Fruit fly (Drosophila melanogaster) S2 (cell line): Measurements from ENCODE around the gene CG34316.

Source experiments
- CG8478 ChIP-seq: fragments of >200 bp; optimal IDR thresholded peaks from 2 replicates; lab custom pipeline; 2018
- CTCF ChIP-seq, 2 experiments: fragments of >200 bp; optimal IDR thresholded peaks; 2 replicates each; lab custom pipeline; 2018

Gene CG34316

DNA sequence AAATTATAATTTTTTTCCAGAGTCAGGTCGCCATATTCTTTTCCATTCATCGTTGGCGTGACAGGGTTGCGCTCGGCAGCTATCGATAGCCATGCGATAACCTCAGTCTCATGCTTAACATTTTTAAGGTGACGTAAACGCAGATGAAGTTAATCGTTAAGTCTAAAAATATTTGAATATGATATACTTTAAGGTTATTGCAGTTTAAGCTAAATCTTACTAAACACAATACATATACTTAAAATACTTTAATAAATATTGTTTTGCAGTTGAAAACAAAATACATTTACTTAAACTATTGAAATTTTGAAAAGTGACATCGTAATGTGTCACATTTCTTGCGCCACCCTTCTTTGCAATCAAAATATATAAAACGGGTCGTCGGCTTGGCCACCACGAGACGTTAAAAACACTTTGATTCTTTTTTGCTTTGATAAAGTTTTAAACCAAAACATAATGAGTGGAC lies 44.8 kb downstream of the CG34316 start, which contains the start of the genes Cp190 and CG4338:
Gene Cp190 (minus strand): TSS at position 84 of the 466 bp plus-strand sequence.
Gene CG4338 (plus strand): TSS at position 365 of the 466 bp plus-strand sequence.
- TF ChIP-seq CG8478 (lab: Kevin White, UChicago) = no peak

dm6 chr3R:15277926-15278869 lies 47.8 kb downstream of the CG34316 start, which contains the start of the genes MRG15 and Tm1:
Gene MRG15 (minus strand): TSS chr3R:15278109.
Gene Tm1 (plus strand): TSS chr3R:15278220.
- TF ChIP-seq CTCF (optimal IDR thresholded peaks at IDR 0.05; lab: Kevin White, UChicago) (no peak), CG8478 (lab: Kevin White, UChicago) (no peak)

- no peak for TF ChIP-seq CG8478 (lab: Kevin White, UChicago)
- TF ChIP-seq CTCF (optimal IDR thresholded peaks at IDR 0.05; lab: Kevin White, UChicago) = no peak
These were observed 50.4 kb downstream of the CG34316 start for dm6 chr3R:15280619-15281334.
